Worm (Caenorhabditis elegans) whole organism, young adult: ENCODE measurements around the gene xrn-1.

Experiments used
- C06A6.2 ChIP-seq: fragments of 200-800 bp; sonication (Bioruptor generic); conservative IDR thresholded peaks from 2 replicates; pipeline ENCODE4 v1.3.6; 2022; ENCODE audit warnings: missing genetic modification characterization, missing compliant biosample characterization
- C17E4.6 ChIP-seq: fragments of 200-800 bp; sonication (Bioruptor generic); IDR thresholded peaks from 2 replicates; pipeline ENCODE4 v1.3.6; 2022; ENCODE audit warnings: missing genetic modification reagents, missing genetic modification characterization, missing compliant biosample characterization
- F22D6.2 ChIP-seq: sonication (generic microtip); optimal IDR thresholded peaks from 2 replicates; lab custom pipeline; 2016; ENCODE audit warnings: mild to moderate bottlenecking, missing genetic modification characterization, missing compliant biosample characterization
- F23B12.7 ChIP-seq: sonication (generic microtip); optimal IDR thresholded peaks from 2 replicates; lab custom pipeline; 2017; ENCODE audit warnings: missing genetic modification characterization, mild to moderate bottlenecking, missing compliant biosample characterization, antibody characterized with exemption, moderate library complexity; ENCODE audit not compliant: insufficient read depth
- F49E8.2 ChIP-seq: sonication (generic microtip); optimal IDR thresholded peaks from 3 replicates; lab custom pipeline; 2017; ENCODE audit warnings: missing genetic modification characterization, mild to moderate bottlenecking, missing compliant biosample characterization, antibody characterized with exemption, moderate library complexity; ENCODE audit not compliant: insufficient read depth
- F55B11.4 ChIP-seq: sonication (generic microtip); optimal IDR thresholded peaks from 2 replicates; lab custom pipeline; 2016; ENCODE audit warnings: missing compliant biosample characterization, missing genetic modification characterization, borderline replicate concordance; ENCODE audit not compliant: insufficient read depth
- F57A8.1 ChIP-seq: fragments of 200-800 bp; sonication (Bioruptor generic); optimal IDR thresholded peaks from 2 replicates; lab custom pipeline; 2018; ENCODE audit warnings: mild to moderate bottlenecking, missing genetic modification characterization, moderate library complexity, missing compliant biosample characterization
- F57C9.4 ChIP-seq: sonication (generic microtip); optimal IDR thresholded peaks from 2 replicates; lab custom pipeline; 2017; ENCODE audit warnings: mild to moderate bottlenecking, missing genetic modification characterization, missing compliant biosample characterization
- K11D2.4 ChIP-seq: fragments of 200-800 bp; sonication (Bioruptor generic); IDR thresholded peaks from 2 replicates; pipeline ENCODE4 v1.3.6; 2022; ENCODE audit warnings: missing genetic modification reagents, missing genetic modification characterization, missing compliant biosample characterization
- Y56A3A.18 ChIP-seq: fragments of 200-800 bp; sonication (Bioruptor generic); IDR thresholded peaks from 2 replicates; pipeline ENCODE4 v1.3.6; 2022; ENCODE audit warnings: missing genetic modification reagents, missing genetic modification characterization, missing compliant biosample characterization
- ama-1 ChIP-seq, 3 experiments: fragments of 150-350 bp in 1 of 3; sonication (generic microtip) in 2 of 3; optimal IDR thresholded peaks; 2 replicates each; lab custom pipeline; 2014 to 2018; ENCODE audit warnings: missing biosample characterization in 2 of 3, missing genetic modification characterization in 2 of 3, missing genetic modification reagents in 2 of 3
- aptf-3 ChIP-seq: fragments of 200-800 bp; sonication (Bioruptor generic); IDR thresholded peaks from 2 replicates; pipeline ENCODE4 v1.3.6; 2022; ENCODE audit warnings: missing genetic modification characterization, missing compliant biosample characterization
- atf-7 ChIP-seq: sonication (generic microtip); optimal IDR thresholded peaks from 2 replicates; lab custom pipeline; 2017; ENCODE audit warnings: mild to moderate bottlenecking, missing genetic modification characterization, missing compliant biosample characterization
- athp-1 ChIP-seq: sonication (generic microtip); optimal IDR thresholded peaks from 2 replicates; lab custom pipeline; 2017; ENCODE audit warnings: mild to moderate bottlenecking, missing genetic modification characterization, missing compliant biosample characterization
- bed-1 ChIP-seq: fragments of 200-800 bp; sonication (Bioruptor generic); IDR thresholded peaks from 2 replicates; pipeline ENCODE4 v1.3.6; 2022; ENCODE audit warnings: missing genetic modification reagents, missing genetic modification characterization, missing compliant biosample characterization
- bed-2 ChIP-seq: fragments of 200-800 bp; sonication (Bioruptor generic); IDR thresholded peaks from 2 replicates; pipeline ENCODE4 v1.3.6; 2022; ENCODE audit warnings: missing genetic modification reagents, missing genetic modification characterization, missing compliant biosample characterization
- ccch-3 ChIP-seq: fragments of 200-800 bp; sonication (Bioruptor generic); optimal IDR thresholded peaks from 2 replicates; lab custom pipeline; 2018; ENCODE audit warnings: mild to moderate bottlenecking, missing genetic modification characterization, missing compliant biosample characterization
- cebp-2 ChIP-seq: fragments of 200-800 bp; sonication (Bioruptor generic); IDR thresholded peaks from 2 replicates; pipeline ENCODE4 v1.3.6; 2022; ENCODE audit warnings: missing genetic modification characterization, missing compliant biosample characterization
- ceh-27 ChIP-seq: fragments of 200-800 bp; sonication (Bioruptor generic); optimal IDR thresholded peaks from 2 replicates; lab custom pipeline; 2018; ENCODE audit warnings: mild to moderate bottlenecking, missing genetic modification characterization, moderate library complexity, missing compliant biosample characterization
- ceh-40 ChIP-seq: fragments of 200-800 bp; sonication (Bioruptor generic); IDR thresholded peaks from 2 replicates; pipeline ENCODE4 v1.3.6; 2022; ENCODE audit warnings: missing genetic modification characterization, missing compliant biosample characterization
- chd-7 ChIP-seq: sonication (generic microtip); optimal IDR thresholded peaks from 2 replicates; lab custom pipeline; 2016; ENCODE audit warnings: mild to moderate bottlenecking, missing genetic modification characterization, moderate library complexity, missing compliant biosample characterization
- efl-1 ChIP-seq: fragments of 150-350 bp; optimal IDR thresholded peaks from 2 replicates; lab custom pipeline; 2014; ENCODE audit warnings: missing biosample characterization, missing genetic modification reagents, missing genetic modification characterization
- egrh-3 ChIP-seq: fragments of 200-800 bp; sonication (Bioruptor generic); IDR thresholded peaks from 2 replicates; pipeline ENCODE4 v1.3.6; 2022; ENCODE audit warnings: missing genetic modification reagents, missing genetic modification characterization, missing compliant biosample characterization
- ekl-4 ChIP-seq: fragments of 200-800 bp; sonication (Bioruptor generic); IDR thresholded peaks from 2 replicates; pipeline ENCODE4 v1.3.6; 2022; ENCODE audit warnings: missing genetic modification reagents, missing genetic modification characterization, missing compliant biosample characterization
- ets-4 ChIP-seq: fragments of 200-800 bp; sonication (Bioruptor generic); optimal IDR thresholded peaks from 2 replicates; lab custom pipeline; 2018; ENCODE audit warnings: mild to moderate bottlenecking, missing genetic modification characterization, missing compliant biosample characterization
- lin-40 ChIP-seq: sonication (generic microtip); optimal IDR thresholded peaks from 2 replicates; lab custom pipeline; 2016; ENCODE audit warnings: missing genetic modification characterization, mild to moderate bottlenecking, missing compliant biosample characterization, missing genotype, missing genetic modification reagents
- lin-54 ChIP-seq: fragments of 200-800 bp; sonication (Bioruptor generic); optimal IDR thresholded peaks from 2 replicates; lab custom pipeline; 2018; ENCODE audit warnings: mild to moderate bottlenecking, missing genetic modification characterization, missing compliant biosample characterization
- lir-1 ChIP-seq: fragments of 200-800 bp; sonication (Bioruptor generic); conservative IDR thresholded peaks from 2 replicates; pipeline ENCODE4 v1.3.6; 2022; ENCODE audit warnings: missing genetic modification reagents, missing genetic modification characterization, missing compliant biosample characterization
- madf-10 ChIP-seq: sonication (generic microtip); optimal IDR thresholded peaks from 2 replicates; lab custom pipeline; 2016; ENCODE audit warnings: mild to moderate bottlenecking, missing genetic modification characterization, missing compliant biosample characterization
- madf-6 ChIP-seq: fragments of 200-800 bp; sonication (Bioruptor generic); IDR thresholded peaks from 2 replicates; pipeline ENCODE4 v1.3.6; 2022; ENCODE audit warnings: missing genetic modification reagents, missing genetic modification characterization, missing compliant biosample characterization
- mes-4 ChIP-seq: sonication (generic microtip); optimal IDR thresholded peaks from 2 replicates; lab custom pipeline; 2016; ENCODE audit warnings: missing genotype, missing genetic modification characterization, missing compliant biosample characterization
- mxl-1 ChIP-seq: sonication (generic microtip); optimal IDR thresholded peaks from 2 replicates; lab custom pipeline; 2016; ENCODE audit warnings: missing genetic modification characterization, missing compliant biosample characterization
- nhr-120 ChIP-seq: fragments of 200-800 bp; sonication (Bioruptor generic); IDR thresholded peaks from 2 replicates; pipeline ENCODE4 v1.3.6; 2022; ENCODE audit warnings: missing genetic modification characterization, missing compliant biosample characterization
- nhr-27 ChIP-seq: fragments of 200-800 bp; sonication (Bioruptor generic); optimal IDR thresholded peaks from 2 replicates; lab custom pipeline; 2018; ENCODE audit warnings: mild to moderate bottlenecking, missing genetic modification characterization, moderate library complexity, missing compliant biosample characterization
- nhr-90 ChIP-seq: sonication (generic microtip); optimal IDR thresholded peaks from 2 replicates; lab custom pipeline; 2016; ENCODE audit warnings: missing genotype, mild to moderate bottlenecking, missing genetic modification characterization, missing compliant biosample characterization
- pbrm-1 ChIP-seq: fragments of 200-800 bp; sonication (Bioruptor generic); IDR thresholded peaks from 2 replicates; pipeline ENCODE4 v1.3.6; 2022; ENCODE audit warnings: missing genetic modification reagents, missing genetic modification characterization, missing compliant biosample characterization
- pha-4 ChIP-seq: fragments of 150-350 bp; sonication (generic microtip); optimal IDR thresholded peaks from 2 replicates; lab custom pipeline; 2014; ENCODE audit warnings: missing biosample characterization, missing genetic modification reagents, missing genetic modification characterization
- rcor-1 ChIP-seq: fragments of 200-800 bp; sonication (Bioruptor generic); IDR thresholded peaks from 2 replicates; pipeline ENCODE4 v1.3.6; 2022; ENCODE audit warnings: missing genetic modification reagents, missing genetic modification characterization, missing compliant biosample characterization
- rec-8 ChIP-seq, 2 experiments: sonication (generic microtip); optimal IDR thresholded peaks; 2 replicates each; lab custom pipeline; 2016; ENCODE audit warnings: mild to moderate bottlenecking in 2 of 2, missing genetic modification characterization in 2 of 2, missing genetic modification reagents in 2 of 2, missing genotype in 2 of 2, missing biosample characterization in 1 of 2, missing compliant biosample characterization in 1 of 2, moderate library complexity in 1 of 2
- repo-1 ChIP-seq: sonication (generic microtip); optimal IDR thresholded peaks from 2 replicates; lab custom pipeline; 2017; ENCODE audit warnings: mild to moderate bottlenecking, missing genetic modification characterization, missing compliant biosample characterization
- snpc-4 ChIP-seq, 5 experiments: fragments of 150-350 bp in 1 of 5; sonication (generic microtip) in 4 of 5; optimal IDR thresholded peaks; 2 replicates each; lab custom pipeline; 2014 to 2018; ENCODE audit warnings: missing genetic modification characterization in 5 of 5, missing biosample characterization in 3 of 5, antibody characterized with exemption in 2 of 5, mild to moderate bottlenecking in 2 of 5, missing compliant biosample characterization in 2 of 5, missing genotype in 2 of 5, moderate library complexity in 2 of 5, missing genetic modification reagents in 1 of 5
- somi-1 ChIP-seq: fragments of 200-800 bp; sonication (Bioruptor generic); optimal IDR thresholded peaks from 2 replicates; lab custom pipeline; 2018; ENCODE audit warnings: mild to moderate bottlenecking, missing genetic modification characterization, missing compliant biosample characterization
- unc-62 ChIP-seq: fragments of 150-350 bp; optimal IDR thresholded peaks from 2 replicates; lab custom pipeline; 2014; ENCODE audit warnings: missing biosample characterization, missing genetic modification reagents, missing genetic modification characterization
- zfh-2 ChIP-seq: fragments of 200-800 bp; sonication (Bioruptor generic); conservative IDR thresholded peaks from 2 replicates; pipeline ENCODE4 v1.3.6; 2022; ENCODE audit warnings: missing genetic modification reagents, missing genetic modification characterization, missing compliant biosample characterization
- ztf-18 ChIP-seq: sonication (generic microtip); optimal IDR thresholded peaks from 2 replicates; lab custom pipeline; 2016; ENCODE audit warnings: missing genotype, mild to moderate bottlenecking, missing genetic modification characterization, missing compliant biosample characterization
- ztf-25 ChIP-seq: fragments of 200-800 bp; sonication (Bioruptor generic); IDR thresholded peaks from 2 replicates; pipeline ENCODE4 v1.3.6; 2022; ENCODE audit warnings: missing genetic modification reagents, missing genetic modification characterization, missing compliant biosample characterization
- ztf-26 ChIP-seq: sonication (generic microtip); optimal IDR thresholded peaks from 2 replicates; lab custom pipeline; 2017; ENCODE audit warnings: missing genetic modification characterization, missing compliant biosample characterization
- ztf-28 ChIP-seq: fragments of 200-800 bp; sonication (Bioruptor generic); IDR thresholded peaks from 2 replicates; pipeline ENCODE4 v1.3.6; 2022; ENCODE audit warnings: missing genetic modification reagents, missing genetic modification characterization, missing compliant biosample characterization
- ztf-6 ChIP-seq: fragments of 200-800 bp; sonication (Bioruptor generic); IDR thresholded peaks from 2 replicates; pipeline ENCODE4 v1.3.6; 2022; ENCODE audit warnings: missing genetic modification reagents, missing genetic modification characterization, missing compliant biosample characterization

xrn-1 gene

ce11 chrII:14044199-14044598 lies 24.5 kb upstream of the xrn-1 start (continued):
- no peak for TF ChIP-seq F55B11.4 (tag; lab: Kevin White, UChicago)
- no peak for TF ChIP-seq pha-4 (tag; lab: Kevin White, UChicago)
- peak; percentile 28 for TF ChIP-seq somi-1 (GFP tag; lab: Kevin White, UChicago)
- no peak for TF ChIP-seq F22D6.2
- TF ChIP-seq K11D2.4 (GFP tag; lab: Robert Waterston, UW), result peak; percentile 50; the same call in 1 of the 2 replicates
- no peak for TF ChIP-seq madf-6
- TF ChIP-seq chd-7 (tag; lab: Kevin White, UChicago), result no peak
- no peak for TF ChIP-seq nhr-90 (tag; lab: Kevin White, UChicago)
- TF ChIP-seq Y56A3A.18 (GFP tag; lab: Robert Waterston, UW), result no peak
- TF ChIP-seq mxl-1 (tag; lab: Kevin White, UChicago), result no peak
- no peak for TF ChIP-seq aptf-3
- no peak for TF ChIP-seq mes-4 (tag; lab: Kevin White, UChicago)
- TF ChIP-seq madf-10 (tag; lab: Kevin White, UChicago), result peak; percentile 53
- no peak for TF ChIP-seq repo-1 (tag; lab: Kevin White, UChicago)
- peak; percentile 61 for TF ChIP-seq atf-7 (tag; lab: Kevin White, UChicago)
- TF ChIP-seq bed-1 (GFP tag; lab: Robert Waterston, UW), result no peak
- TF ChIP-seq athp-1 (tag; lab: Kevin White, UChicago), result no peak
- TF ChIP-seq ztf-6 (GFP tag; lab: Robert Waterston, UW), result no peak
- no peak for TF ChIP-seq F57A8.1 (GFP tag; lab: Kevin White, UChicago)
- peak; percentile 9 for TF ChIP-seq snpc-4 (GFP tag; optimal IDR thresholded peaks at IDR 0.05; lab: Kevin White, UChicago)
- peak; percentile 35 to 74 (median 46) for TF ChIP-seq snpc-4 (tag; optimal IDR thresholded peaks at IDR 0.05; lab: Kevin White, UChicago)
- no peak for TF ChIP-seq ceh-27 (GFP tag; lab: Kevin White, UChicago)
- TF ChIP-seq rcor-1 (GFP tag; lab: Robert Waterston, UW), result no peak
- TF ChIP-seq efl-1, result no peak
- no peak for TF ChIP-seq egrh-3 (GFP tag; lab: Robert Waterston, UW)
- no peak for TF ChIP-seq rec-8 (tag; optimal IDR thresholded peaks at IDR 0.05; lab: Kevin White, UChicago)
- TF ChIP-seq ceh-40 (GFP tag; lab: Robert Waterston, UW), result no peak
- TF ChIP-seq nhr-120 (GFP tag; lab: Robert Waterston, UW), result no peak
- TF ChIP-seq ztf-18 (tag; lab: Kevin White, UChicago), result peak; percentile 12
- TF ChIP-seq F49E8.2, result no peak
- TF ChIP-seq ztf-26 (tag; lab: Kevin White, UChicago), result no peak
- peak; percentile 59; the same call in 1 of the 2 replicates for TF ChIP-seq zfh-2
- TF ChIP-seq nhr-27, result no peak
- TF ChIP-seq C17E4.6 (GFP tag; lab: Robert Waterston, UW), result no peak
- TF ChIP-seq ekl-4 (GFP tag; lab: Robert Waterston, UW), result no peak
- TF ChIP-seq ztf-25 (GFP tag; lab: Robert Waterston, UW), result no peak
- TF ChIP-seq lin-40 (tag; lab: Kevin White, UChicago), result peak; percentile 58
- TF ChIP-seq ets-4, result no peak
- no peak for TF ChIP-seq ama-1 (optimal IDR thresholded peaks at IDR 0.05; lab: Kevin White, UChicago)
- TF ChIP-seq ama-1 (GFP tag; optimal IDR thresholded peaks at IDR 0.05; lab: Kevin White, UChicago), result no peak
- TF ChIP-seq lin-54 (GFP tag; lab: Kevin White, UChicago), result no peak
- TF ChIP-seq bed-2 (GFP tag; lab: Robert Waterston, UW), result no peak
- no peak for TF ChIP-seq F57C9.4 (tag; lab: Kevin White, UChicago)
- no peak for TF ChIP-seq cebp-2
- TF ChIP-seq ztf-28 (GFP tag; lab: Robert Waterston, UW), result no peak
- TF ChIP-seq lir-1 (GFP tag; lab: Robert Waterston, UW), result no peak
- TF ChIP-seq unc-62, result no peak
- no peak; the same call in 1 of the 2 replicates for TF ChIP-seq C06A6.2
- no peak for TF ChIP-seq F23B12.7 (tag; lab: Kevin White, UChicago)
- TF ChIP-seq ccch-3 (GFP tag; lab: Kevin White, UChicago), result no peak
- no peak for TF ChIP-seq pbrm-1 (GFP tag; lab: Robert Waterston, UW)
